Worm (Caenorhabditis elegans): ENCODE data around the gene srsx-16.

Gene srsx-16

DNA sequence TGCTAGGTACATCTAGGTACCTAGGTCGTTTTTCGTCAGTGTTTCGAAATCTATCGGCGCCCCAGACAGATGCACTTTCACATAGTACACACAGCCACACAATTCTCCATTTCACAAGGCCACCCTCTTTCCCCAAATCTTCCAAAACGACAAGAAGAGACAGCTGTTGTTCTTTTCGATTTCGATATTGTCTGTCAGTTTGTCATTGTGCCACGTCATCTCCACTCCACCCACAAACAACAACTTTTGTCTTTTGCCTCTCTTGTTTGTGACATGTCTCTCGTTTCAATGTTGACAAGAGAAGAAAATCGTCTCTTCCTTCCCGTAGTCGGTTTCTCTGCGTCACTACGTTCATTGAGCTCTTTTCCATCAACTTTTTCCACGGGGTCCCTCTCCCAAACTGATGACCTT, 25.7 kb downstream of the srsx-16 start (continued):
- TF ChIP-seq hmg-1.1 (GFP tag; IDR thresholded peaks at IDR 0.05) (peak; percentile 52; the same call in 1 of the 2 replicates), daf-16 (GFP tag; optimal IDR thresholded peaks at IDR 0.05) (peak in 1 of 2 experiments; percentile 99), daf-16 (tag; optimal IDR thresholded peaks at IDR 0.05) (peak; percentile 93), nhr-102 (tag; optimal IDR thresholded peaks at IDR 0.05) (no peak), ceh-82 (tag; optimal IDR thresholded peaks at IDR 0.05) (no peak), aly-2 (tag; optimal IDR thresholded peaks at IDR 0.05) (no peak), skn-1 (tag; optimal IDR thresholded peaks at IDR 0.05) (no peak), hif-1 (tag; optimal IDR thresholded peaks at IDR 0.05) (peak in 1 of 2 experiments; percentile 36), zip-2 (tag; optimal IDR thresholded peaks at IDR 0.05) (no peak), dmd-8 (GFP tag; IDR thresholded peaks at IDR 0.05) (no peak), hlh-30 (tag; optimal IDR thresholded peaks at IDR 0.05; ENCODE audit: insufficient read depth) (peak; percentile 83), jun-1 (tag; optimal IDR thresholded peaks at IDR 0.05) (peak; percentile 34), nhr-77 (tag; optimal IDR thresholded peaks at IDR 0.05) (peak; percentile 8), zag-1 (tag; optimal IDR thresholded peaks at IDR 0.05) (no peak), mxl-3 (GFP tag; optimal IDR thresholded peaks at IDR 0.05) (peak; percentile 29), nhr-25 (tag; optimal IDR thresholded peaks at IDR 0.05; ENCODE audit: borderline replicate concordance, insufficient read depth) (peak; percentile 83), dve-1 (tag; optimal IDR thresholded peaks at IDR 0.05; ENCODE audit: insufficient read depth) (peak; percentile 71), T26A8.4 (GFP tag; IDR thresholded peaks at IDR 0.05) (peak; percentile 50; the same call in 1 of the 2 replicates), nhr-6 (tag; optimal IDR thresholded peaks at IDR 0.05) (peak; percentile 47), dmd-6 (GFP tag; IDR thresholded peaks at IDR 0.05) (peak; percentile 50), mep-1 (tag; optimal IDR thresholded peaks at IDR 0.05) (peak; percentile 57), ces-1 (GFP tag; optimal IDR thresholded peaks at IDR 0.05) (no peak), lin-13 (GFP tag; optimal IDR thresholded peaks at IDR 0.05) (peak; percentile 8), hlh-11 (tag; optimal IDR thresholded peaks at IDR 0.05) (peak; percentile 90)

DNA sequence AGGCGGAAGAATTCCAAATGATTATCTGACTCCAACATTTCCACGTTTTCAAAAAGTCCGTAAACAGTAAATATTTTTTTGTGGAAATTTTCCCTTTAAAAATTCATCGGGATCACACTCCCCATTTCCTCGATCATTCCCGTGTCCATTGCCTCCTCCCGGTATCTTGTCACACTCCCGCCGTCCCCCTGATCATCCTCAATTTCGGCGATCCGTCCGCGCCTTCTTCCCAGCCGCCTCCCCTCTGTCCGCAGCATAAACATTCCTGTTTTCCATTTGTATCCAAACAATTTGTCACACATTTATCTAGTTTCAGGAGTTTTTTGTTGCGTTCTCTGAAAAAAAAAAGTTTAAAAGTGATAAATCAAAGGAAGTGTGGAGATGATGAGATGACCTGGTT, 26.6 kb downstream of the srsx-16 start:
- TF ChIP-seq lin-15B (tag; optimal IDR thresholded peaks at IDR 0.05) (no peak), nhr-28 (tag; optimal IDR thresholded peaks at IDR 0.05) (peak; percentile 55), nhr-10 (tag; optimal IDR thresholded peaks at IDR 0.05) (no peak), hlh-11 (tag; optimal IDR thresholded peaks at IDR 0.05) (peak; percentile 64), mxl-3 (GFP tag; optimal IDR thresholded peaks at IDR 0.05) (peak; percentile 10), aha-1 (tag) (peak; percentile 71), duxl-1 (tag; optimal IDR thresholded peaks at IDR 0.05; ENCODE audit: poor library complexity) (no peak), daf-16 (GFP tag; optimal IDR thresholded peaks at IDR 0.05) (peak in 1 of 2 experiments; percentile 39), daf-16 (tag; optimal IDR thresholded peaks at IDR 0.05) (no peak), hlh-30 (tag; optimal IDR thresholded peaks at IDR 0.05; ENCODE audit: insufficient read depth) (peak; percentile 62), madf-5 (GFP tag; IDR thresholded peaks at IDR 0.05) (no peak), set-16 (GFP tag; IDR thresholded peaks at IDR 0.05) (peak; percentile 50; the same call in 1 of the 2 replicates)

DNA sequence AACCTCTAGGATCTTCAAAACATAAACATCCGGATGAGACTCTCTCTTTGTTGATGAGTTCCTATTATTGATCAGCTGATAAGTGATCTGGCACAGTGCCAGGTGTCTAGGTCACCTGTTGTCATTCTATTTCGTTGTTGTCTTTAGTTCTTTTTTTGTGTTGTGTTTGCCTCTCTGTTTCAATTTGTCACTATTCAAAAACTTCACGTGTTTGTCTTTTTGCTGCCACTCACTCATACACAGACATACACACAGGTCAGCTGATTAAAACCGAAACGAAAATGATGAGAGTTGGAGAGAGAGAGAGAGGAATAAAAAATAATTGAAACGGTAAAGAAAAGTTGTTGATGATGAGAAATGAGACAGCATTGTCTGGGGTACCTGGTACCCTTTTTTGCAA, 28.4 kb downstream of the srsx-16 start:
- TF ChIP-seq madf-5 (GFP tag; IDR thresholded peaks at IDR 0.05) (no peak), T20F7.1 (GFP tag; optimal IDR thresholded peaks at IDR 0.05) (peak; percentile 75), snpc-4 (tag; optimal IDR thresholded peaks at IDR 0.05) (peak; percentile 5), fkh-10 (GFP tag; optimal IDR thresholded peaks at IDR 0.05) (no peak), nhr-28 (tag; optimal IDR thresholded peaks at IDR 0.05) (peak; percentile 94), spr-1 (tag; optimal IDR thresholded peaks at IDR 0.05) (no peak), cey-2 (tag; optimal IDR thresholded peaks at IDR 0.05; ENCODE audit: borderline replicate concordance, insufficient read depth) (peak; percentile 91), ceh-44 (GFP tag; IDR thresholded peaks at IDR 0.05) (no peak), mxl-3 (GFP tag; optimal IDR thresholded peaks at IDR 0.05) (peak; percentile 87), sdz-12 (GFP tag; optimal IDR thresholded peaks at IDR 0.05) (no peak), mdl-1 (tag; optimal IDR thresholded peaks at IDR 0.05) (peak in 1 of 2 experiments; percentile 95), nhr-77 (tag; optimal IDR thresholded peaks at IDR 0.05) (peak; percentile 96), pha-4 (GFP tag; IDR thresholded peaks at IDR 0.05) (no peak; the same call in 1 of the 2 replicates), pha-4 (tag; optimal IDR thresholded peaks at IDR 0.05) (peak; percentile 76), mxl-2 (GFP tag; conservative IDR thresholded peaks at IDR 0.05) (peak; percentile 64; the same call in 1 of the 2 replicates), hif-1 (tag; optimal IDR thresholded peaks at IDR 0.05) (peak; percentile 44 to 69), daf-12 (tag; optimal IDR thresholded peaks at IDR 0.05) (no peak), nhr-76 (tag; optimal IDR thresholded peaks at IDR 0.05) (peak; percentile 61), nhr-11 (tag; optimal IDR thresholded peaks at IDR 0.05) (peak; percentile 85), lin-1 (GFP tag; IDR thresholded peaks at IDR 0.05) (peak; percentile 92), nhr-102 (tag; optimal IDR thresholded peaks at IDR 0.05) (peak; percentile 77), php-3 (GFP tag; IDR thresholded peaks at IDR 0.05) (peak; percentile 64; the same call in 1 of the 2 replicates), saeg-2 (GFP tag; IDR thresholded peaks at IDR 0.05) (peak; percentile 69; the same call in 1 of the 2 replicates)

Data from whole organism, L4 larva.